Worm (Caenorhabditis elegans) whole organism, L2 larva: ENCODE measurements around the gene C54F6.6.

Source experiments
- aly-2 ChIP-seq: fragments of 150-350 bp; optimal IDR thresholded peaks from 2 replicates; lab custom pipeline; 2014; ENCODE audit warnings: missing biosample characterization, missing genetic modification characterization
- lsy-2 ChIP-seq, 2 experiments: fragments of 150-350 bp in 1 of 2; sonication (generic microtip) in 1 of 2; optimal IDR thresholded peaks; 2 replicates each; lab custom pipeline; 2014 to 2017; ENCODE audit warnings: missing biosample characterization in 2 of 2, missing genetic modification characterization in 2 of 2
- nhr-12 ChIP-seq: fragments of 150-350 bp; optimal IDR thresholded peaks from 2 replicates; lab custom pipeline; 2014; ENCODE audit warnings: missing biosample characterization, missing genetic modification characterization
- nhr-25 ChIP-seq: fragments of 150-350 bp; sonication (generic microtip); optimal IDR thresholded peaks from 3 replicates; lab custom pipeline; 2014; ENCODE audit warnings: missing biosample characterization, missing genetic modification characterization
- zag-1 ChIP-seq: fragments of 150-350 bp; optimal IDR thresholded peaks from 2 replicates; lab custom pipeline; 2014; ENCODE audit warnings: missing biosample characterization, missing genetic modification characterization

DNA sequence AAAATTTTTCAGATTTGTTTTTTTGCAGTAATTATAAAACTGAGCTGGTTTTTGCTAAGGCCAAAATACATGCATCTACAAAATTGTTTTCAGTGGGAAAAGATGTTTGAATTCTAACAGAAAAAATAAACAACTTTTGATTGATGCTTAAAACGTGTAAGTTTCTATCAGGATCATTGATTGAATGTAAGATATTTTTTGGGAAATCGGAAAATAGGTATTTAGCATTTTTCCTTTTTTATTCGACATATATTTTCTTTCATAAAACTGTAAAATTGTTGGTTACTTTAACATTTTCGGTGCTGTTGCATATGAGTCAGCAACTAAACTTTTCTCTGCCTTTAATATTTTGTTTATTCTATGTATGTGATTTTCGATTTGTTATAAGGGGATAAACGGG, 955 bp downstream of the C54F6.6 start, which contains the start of gene C54F6.20:
- TF ChIP-seq lsy-2 (tag; optimal IDR thresholded peaks at IDR 0.05; lab: Kevin White, UChicago) (no peak), nhr-25 (no peak), nhr-12 (tag; lab: Kevin White, UChicago) (no peak), zag-1 (tag; lab: Kevin White, UChicago) (no peak), aly-2 (tag; lab: Kevin White, UChicago) (no peak)
